Fruit fly (Drosophila melanogaster) whole organism, embryonic: ENCODE data around the gene CG8952.

Experiments used
- CG11093 ChIP-seq: fragments of 200-800 bp; sonication (Bioruptor generic); IDR thresholded peaks from 3 replicates; pipeline ENCODE4 v1.3.6; 2022; ENCODE audit warnings: missing biosample characterization, missing genetic modification characterization
- CG12104 ChIP-seq: fragments of 200-800 bp; sonication (Bioruptor generic); optimal IDR thresholded peaks from 3 replicates; lab custom pipeline; 2016; ENCODE audit warnings: missing biosample characterization, missing genetic modification characterization
- CG12299 ChIP-seq: fragments of 200-800 bp; sonication (Bioruptor generic); optimal IDR thresholded peaks from 2 replicates; lab custom pipeline; 2018; ENCODE audit warnings: missing biosample characterization, mild to moderate bottlenecking, missing genetic modification characterization
- CG14441 ChIP-seq: fragments of 200-800 bp; sonication (Bioruptor generic); IDR thresholded peaks from 2 replicates; pipeline ENCODE4 v1.3.6; 2022; ENCODE audit warnings: missing biosample characterization, missing genetic modification characterization
- CG15011 ChIP-seq: fragments of 200-800 bp; sonication (Bioruptor generic); optimal IDR thresholded peaks from 3 replicates; lab custom pipeline; 2018; ENCODE audit warnings: missing biosample characterization, mild to moderate bottlenecking, missing genetic modification characterization
- CG15269 ChIP-seq: fragments of 200-800 bp; sonication (Bioruptor generic); optimal IDR thresholded peaks from 2 replicates; lab custom pipeline; 2018; ENCODE audit warnings: missing biosample characterization, mild to moderate bottlenecking, missing genetic modification characterization, moderate library complexity
- CG15479 ChIP-seq: fragments of 200-800 bp; sonication (Bioruptor generic); optimal IDR thresholded peaks from 3 replicates; lab custom pipeline; 2019; ENCODE audit warnings: missing biosample characterization, mild to moderate bottlenecking, missing genetic modification characterization, moderate library complexity
- CG1647 ChIP-seq: fragments of 200-800 bp; sonication (Bioruptor generic); optimal IDR thresholded peaks from 3 replicates; lab custom pipeline; 2016; ENCODE audit warnings: missing biosample characterization, missing genetic modification characterization
- CG16813 ChIP-seq: fragments of 200-800 bp; sonication (Bioruptor generic); IDR thresholded peaks from 3 replicates; pipeline ENCODE4 v1.3.6; 2022; ENCODE audit warnings: missing biosample characterization, missing genetic modification characterization; ENCODE audit not compliant: partially characterized antibody
- CG18599 ChIP-seq: fragments of 200-800 bp; sonication (Bioruptor generic); optimal IDR thresholded peaks from 3 replicates; lab custom pipeline; 2017; ENCODE audit warnings: missing biosample characterization, missing genetic modification characterization, mild to moderate bottlenecking, moderate library complexity, missing genetic modification reagents
- CG2120 ChIP-seq: fragments of 200-800 bp; sonication (Bioruptor generic); optimal IDR thresholded peaks from 3 replicates; lab custom pipeline; 2016; ENCODE audit warnings: missing biosample characterization, missing genetic modification characterization
- CG2712 ChIP-seq: fragments of 200-800 bp; optimal IDR thresholded peaks from 3 replicates; lab custom pipeline; 2019; ENCODE audit warnings: missing biosample characterization, mild to moderate bottlenecking, missing genetic modification characterization, moderate library complexity
- CG32532 ChIP-seq: fragments of 200-800 bp; sonication (Bioruptor generic); IDR thresholded peaks from 2 replicates; pipeline ENCODE4 v1.3.6; 2022; ENCODE audit warnings: missing biosample characterization, missing genetic modification characterization
- CG4820 ChIP-seq: fragments of 200-800 bp; sonication (Bioruptor generic); optimal IDR thresholded peaks from 3 replicates; lab custom pipeline; 2016; ENCODE audit warnings: missing biosample characterization, missing genetic modification characterization
- CG5953 ChIP-seq: fragments of 200-800 bp; sonication (Bioruptor generic); IDR thresholded peaks from 2 replicates; pipeline ENCODE4 v1.3.6; 2022; ENCODE audit warnings: missing biosample characterization, missing genetic modification characterization
- CG8089 ChIP-seq: fragments of 200-800 bp; sonication (Bioruptor generic); optimal IDR thresholded peaks from 3 replicates; lab custom pipeline; 2016; ENCODE audit warnings: missing biosample characterization, missing genetic modification characterization
- CG8944 ChIP-seq: fragments of 200-800 bp; sonication (Bioruptor generic); optimal IDR thresholded peaks from 3 replicates; lab custom pipeline; 2016; ENCODE audit warnings: missing biosample characterization, missing genetic modification characterization
- CG9797 ChIP-seq: fragments of 200-800 bp; sonication (Bioruptor generic); optimal IDR thresholded peaks from 3 replicates; lab custom pipeline; 2018; ENCODE audit warnings: missing biosample characterization, mild to moderate bottlenecking, missing genetic modification characterization
- CoRest ChIP-seq: fragments of 200-800 bp; sonication (Bioruptor generic); optimal IDR thresholded peaks from 3 replicates; lab custom pipeline; 2018; ENCODE audit warnings: missing biosample characterization, mild to moderate bottlenecking, missing genetic modification characterization, moderate library complexity
- D19B ChIP-seq: fragments of 200-800 bp; sonication (Bioruptor generic); optimal IDR thresholded peaks from 2 replicates; lab custom pipeline; 2017; ENCODE audit warnings: missing biosample characterization, mild to moderate bottlenecking, missing genetic modification characterization
- E2f1 ChIP-seq: fragments of 200-800 bp; sonication (Bioruptor generic); IDR thresholded peaks from 2 replicates; pipeline ENCODE4 v1.3.6; 2022; ENCODE audit warnings: missing biosample characterization, missing genetic modification characterization
- Fer3 ChIP-seq: fragments of 200-800 bp; sonication (Bioruptor generic); optimal IDR thresholded peaks from 2 replicates; lab custom pipeline; 2018; ENCODE audit warnings: missing biosample characterization, mild to moderate bottlenecking, missing genetic modification characterization, moderate library complexity
- Gug ChIP-seq: fragments of 200-800 bp; sonication (Bioruptor generic); IDR thresholded peaks from 4 replicates; pipeline ENCODE4 v1.3.6; 2022; ENCODE audit warnings: missing biosample characterization, missing genetic modification characterization
- H15 ChIP-seq: fragments of 200-800 bp; sonication (Bioruptor generic); IDR thresholded peaks from 3 replicates; pipeline ENCODE4 v1.3.6; 2022; ENCODE audit warnings: missing biosample characterization, missing genetic modification characterization
- HmgD ChIP-seq: fragments of 200-800 bp; sonication (Bioruptor generic); optimal IDR thresholded peaks from 3 replicates; lab custom pipeline; 2016; ENCODE audit warnings: missing biosample characterization, missing genetic modification characterization
- MBD-R2 ChIP-seq: fragments of 200-800 bp; sonication (Bioruptor generic); IDR thresholded peaks from 2 replicates; pipeline ENCODE4 v1.3.6; 2022; ENCODE audit warnings: missing biosample characterization, missing genetic modification characterization
- MESR4 ChIP-seq: fragments of 200-800 bp; sonication (Bioruptor generic); optimal IDR thresholded peaks from 2 replicates; lab custom pipeline; 2018; ENCODE audit warnings: missing biosample characterization, mild to moderate bottlenecking, missing genetic modification characterization, moderate library complexity
- Meics ChIP-seq: fragments of 200-800 bp; sonication (Bioruptor generic); optimal IDR thresholded peaks from 2 replicates; lab custom pipeline; 2017; ENCODE audit warnings: missing biosample characterization, mild to moderate bottlenecking, missing genetic modification characterization
- PHDP ChIP-seq: fragments of 200-800 bp; sonication (Bioruptor generic); optimal IDR thresholded peaks from 3 replicates; lab custom pipeline; 2018; ENCODE audit warnings: missing biosample characterization, mild to moderate bottlenecking, missing genetic modification characterization, moderate library complexity
- Rx ChIP-seq: fragments of 200-800 bp; sonication (Bioruptor generic); IDR thresholded peaks from 2 replicates; pipeline ENCODE4 v1.3.6; 2022; ENCODE audit warnings: missing biosample characterization, missing genetic modification characterization
- Taf1 ChIP-seq: fragments of 200-800 bp; sonication (Bioruptor generic); IDR thresholded peaks from 2 replicates; pipeline ENCODE4 v1.3.6; 2022; ENCODE audit warnings: missing biosample characterization, missing genetic modification characterization
- Tbp ChIP-seq: fragments of >200 bp; optimal IDR thresholded peaks from 2 replicates; lab custom pipeline; 2018; ENCODE audit warnings: missing biosample characterization, missing genetic modification characterization
- abd-A ChIP-seq: fragments of 200-800 bp; sonication (Bioruptor generic); optimal IDR thresholded peaks from 3 replicates; lab custom pipeline; 2019; ENCODE audit warnings: missing biosample characterization, mild to moderate bottlenecking, missing genetic modification characterization, moderate library complexity
- corto ChIP-seq: fragments of 200-800 bp; sonication (Bioruptor generic); optimal IDR thresholded peaks from 2 replicates; lab custom pipeline; 2016; ENCODE audit warnings: missing biosample characterization, mild to moderate bottlenecking, missing genetic modification characterization, moderate library complexity
- danr ChIP-seq: fragments of 200-800 bp; sonication (Bioruptor generic); IDR thresholded peaks from 2 replicates; pipeline ENCODE4 v1.3.6; 2022; ENCODE audit warnings: missing biosample characterization, missing genetic modification characterization
- gfzf ChIP-seq: fragments of 200-800 bp; sonication (Bioruptor generic); optimal IDR thresholded peaks from 2 replicates; lab custom pipeline; 2016; ENCODE audit warnings: missing biosample characterization, mild to moderate bottlenecking, missing genetic modification characterization, moderate library complexity
- grau ChIP-seq: fragments of 200-800 bp; optimal IDR thresholded peaks from 3 replicates; lab custom pipeline; 2019; ENCODE audit warnings: missing biosample characterization, mild to moderate bottlenecking, missing genetic modification characterization, moderate library complexity
- h ChIP-seq: fragments of >200 bp; optimal IDR thresholded peaks from 2 replicates; lab custom pipeline; 2017
- ham ChIP-seq: fragments of 200-800 bp; sonication (Bioruptor generic); IDR thresholded peaks from 2 replicates; pipeline ENCODE4 v1.3.6; 2022; ENCODE audit warnings: missing biosample characterization, missing genetic modification characterization
- knrl ChIP-seq: fragments of 200-800 bp; sonication (Bioruptor generic); IDR thresholded peaks from 3 replicates; pipeline ENCODE4 v1.3.6; 2022; ENCODE audit warnings: missing biosample characterization, missing genetic modification characterization; ENCODE audit not compliant: partially characterized antibody
- nerfin-1 ChIP-seq: fragments of 200-800 bp; sonication (Bioruptor generic); optimal IDR thresholded peaks from 3 replicates; lab custom pipeline; 2019; ENCODE audit warnings: missing biosample characterization, mild to moderate bottlenecking, missing genetic modification characterization, moderate library complexity
- pfk ChIP-seq: fragments of 200-800 bp; sonication (Bioruptor generic); optimal IDR thresholded peaks from 2 replicates; lab custom pipeline; 2018; ENCODE audit warnings: missing biosample characterization, mild to moderate bottlenecking, missing genetic modification characterization, moderate library complexity
- pita ChIP-seq: fragments of 200-800 bp; sonication (Bioruptor generic); optimal IDR thresholded peaks from 2 replicates; lab custom pipeline; 2017; ENCODE audit warnings: missing biosample characterization, mild to moderate bottlenecking, missing genetic modification characterization
- psq ChIP-seq: fragments of 200-800 bp; sonication (Bioruptor generic); optimal IDR thresholded peaks from 2 replicates; lab custom pipeline; 2017; ENCODE audit warnings: missing biosample characterization, missing genetic modification characterization
- ro ChIP-seq: fragments of 200-800 bp; sonication (Bioruptor generic); IDR thresholded peaks from 2 replicates; pipeline ENCODE4 v1.3.6; 2022; ENCODE audit warnings: missing biosample characterization, missing genetic modification characterization
- slbo ChIP-seq: fragments of 200-800 bp; sonication (Bioruptor generic); IDR thresholded peaks from 2 replicates; pipeline ENCODE4 v1.3.6; 2022; ENCODE audit warnings: missing biosample characterization, missing genetic modification characterization
- slp2 ChIP-seq: fragments of 200-800 bp; sonication (Bioruptor generic); optimal IDR thresholded peaks from 2 replicates; lab custom pipeline; 2016; ENCODE audit warnings: missing biosample characterization, missing genetic modification characterization
- tgo ChIP-seq: fragments of 200-800 bp; sonication (Bioruptor generic); IDR thresholded peaks from 3 replicates; pipeline ENCODE4 v1.3.6; 2022; ENCODE audit warnings: missing biosample characterization, missing genetic modification characterization
- tin ChIP-seq: fragments of 200-800 bp; sonication (Bioruptor generic); optimal IDR thresholded peaks from 3 replicates; lab custom pipeline; 2016; ENCODE audit warnings: missing biosample characterization, missing genetic modification characterization
- vnd ChIP-seq: fragments of 200-800 bp; sonication (Bioruptor generic); IDR thresholded peaks from 3 replicates; pipeline ENCODE4 v1.3.6; 2022; ENCODE audit warnings: missing biosample characterization, missing genetic modification characterization; ENCODE audit not compliant: partially characterized antibody

CG8952 gene

DNA sequence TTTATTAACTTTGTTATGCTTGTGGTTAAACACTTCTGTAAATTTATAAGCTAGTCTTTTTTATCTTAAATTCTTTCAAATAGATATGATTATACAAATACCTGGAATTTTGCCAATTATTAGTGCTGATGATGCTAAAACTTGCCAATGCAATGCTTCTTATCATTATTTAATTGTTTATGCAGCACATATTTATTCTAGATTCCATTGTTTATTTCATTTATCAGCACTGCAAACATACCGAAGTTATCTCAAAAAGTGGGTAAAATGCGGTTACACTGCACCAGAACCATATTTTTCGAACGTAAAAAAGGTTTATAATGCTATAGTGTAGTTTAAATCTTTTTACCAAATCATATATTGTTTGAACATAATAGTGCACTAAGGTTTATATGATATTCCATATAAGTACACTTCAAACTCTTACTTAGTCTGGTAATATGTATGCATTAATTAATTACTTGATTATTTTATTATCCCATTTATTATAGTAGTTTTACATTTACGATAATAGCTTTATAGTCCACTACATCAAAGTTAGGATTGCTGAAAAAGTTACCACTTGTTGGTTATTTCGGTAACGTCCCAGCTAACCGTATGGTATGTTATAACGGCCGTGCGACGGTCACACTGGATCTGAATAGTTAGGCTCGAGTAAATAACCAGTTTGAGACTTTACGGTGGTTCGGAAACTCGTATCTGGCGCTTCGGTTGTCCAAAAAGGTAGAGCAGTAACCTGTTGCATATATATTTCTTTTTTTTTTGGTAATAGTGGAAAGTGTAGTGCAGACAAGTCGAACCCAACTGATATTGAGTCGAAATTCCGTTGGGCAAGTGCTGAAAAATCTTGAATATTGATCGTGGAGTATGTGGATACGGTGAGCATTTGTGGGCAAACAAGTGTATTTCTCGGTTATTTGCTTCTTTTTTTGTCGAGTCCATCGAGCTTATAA is 22.3 kb upstream of the CG8952 start, which contains the start of gene Rhp (continued):
- peak; percentile 51 for TF ChIP-seq Fer3
- peak; percentile 49 for TF ChIP-seq nerfin-1
- TF ChIP-seq Gug (GFP tag; lab: Robert Waterston, UW) = no peak
- no peak for TF ChIP-seq tgo (GFP tag; lab: Robert Waterston, UW)
- TF ChIP-seq CG12299 (tag; lab: Kevin White, UChicago) = peak; percentile 65
- TF ChIP-seq CG5953 (GFP tag; lab: Robert Waterston, UW) = no peak
- peak; percentile 7 for TF ChIP-seq MBD-R2
- no peak for TF ChIP-seq CG4820 (GFP tag; lab: Kevin White, UChicago)
- no peak for TF ChIP-seq CG8089 (GFP tag; lab: Kevin White, UChicago)
- peak; percentile 45 for TF ChIP-seq CoRest (tag; lab: Kevin White, UChicago)
- no peak for TF ChIP-seq corto (GFP tag; lab: Kevin White, UChicago)
- peak; percentile 71 for TF ChIP-seq PHDP (tag; lab: Kevin White, UChicago)
- TF ChIP-seq Taf1 (GFP tag; lab: Robert Waterston, UW) = no peak
- no peak for TF ChIP-seq CG2120
- no peak for TF ChIP-seq H15 (GFP tag; lab: Robert Waterston, UW)
- no peak for TF ChIP-seq slp2 (GFP tag; lab: Kevin White, UChicago)
- TF ChIP-seq CG2712 (tag; lab: Kevin White, UChicago) = peak; percentile 26
- peak; percentile 23 for TF ChIP-seq pfk
- TF ChIP-seq CG12104 (GFP tag; lab: Kevin White, UChicago) = peak; percentile 32
- TF ChIP-seq CG11093 = no peak
- TF ChIP-seq danr (GFP tag; lab: Robert Waterston, UW) = no peak
- peak; percentile 71 for TF ChIP-seq gfzf
- peak; percentile 47 for TF ChIP-seq CG15269 (tag; lab: Kevin White, UChicago)
- no peak for TF ChIP-seq CG8944 (GFP tag; lab: Kevin White, UChicago)
- no peak for TF ChIP-seq D19B (GFP tag; lab: Kevin White, UChicago)
- no peak for TF ChIP-seq CG15011 (GFP tag; lab: Kevin White, UChicago)
- peak; percentile 19 for TF ChIP-seq grau (tag; lab: Kevin White, UChicago)
- TF ChIP-seq abd-A (tag; lab: Kevin White, UChicago) = no peak
- no peak for TF ChIP-seq ro (GFP tag; lab: Robert Waterston, UW)
- peak; percentile 61 for TF ChIP-seq CG9797 (GFP tag; lab: Kevin White, UChicago)
- TF ChIP-seq tin = no peak
- no peak for TF ChIP-seq knrl (GFP tag; lab: Robert Waterston, UW)
- TF ChIP-seq psq = no peak
- no peak for TF ChIP-seq vnd (GFP tag; lab: Robert Waterston, UW)
- TF ChIP-seq ham = no peak
- no peak for TF ChIP-seq CG14441 (GFP tag; lab: Robert Waterston, UW)
- peak; percentile 27; the same call in 1 of the 3 replicates for TF ChIP-seq CG16813 (GFP tag; lab: Robert Waterston, UW)
- TF ChIP-seq pita (GFP tag; lab: Kevin White, UChicago) = no peak
- peak; percentile 51 for TF ChIP-seq Meics (GFP tag; lab: Kevin White, UChicago)
- TF ChIP-seq h = no peak
- TF ChIP-seq slbo (GFP tag; lab: Robert Waterston, UW) = no peak
- TF ChIP-seq E2f1 = no peak; the same call in 1 of the 2 replicates
- TF ChIP-seq CG18599 (GFP tag; lab: Kevin White, UChicago) = no peak
- TF ChIP-seq MESR4 (GFP tag; lab: Kevin White, UChicago) = peak; percentile 18
- no peak for TF ChIP-seq CG32532
- TF ChIP-seq CG15479 (GFP tag; lab: Kevin White, UChicago) = no peak
- no peak for TF ChIP-seq HmgD (GFP tag; lab: Kevin White, UChicago)
- no peak for TF ChIP-seq Tbp (GFP tag; lab: Kevin White, UChicago)
- TF ChIP-seq CG1647 (GFP tag; lab: Kevin White, UChicago) = no peak
- no peak for TF ChIP-seq Rx
